Worm (Caenorhabditis elegans): ENCODE results near the gene F11A5.17.

Gene F11A5.17

DNA sequence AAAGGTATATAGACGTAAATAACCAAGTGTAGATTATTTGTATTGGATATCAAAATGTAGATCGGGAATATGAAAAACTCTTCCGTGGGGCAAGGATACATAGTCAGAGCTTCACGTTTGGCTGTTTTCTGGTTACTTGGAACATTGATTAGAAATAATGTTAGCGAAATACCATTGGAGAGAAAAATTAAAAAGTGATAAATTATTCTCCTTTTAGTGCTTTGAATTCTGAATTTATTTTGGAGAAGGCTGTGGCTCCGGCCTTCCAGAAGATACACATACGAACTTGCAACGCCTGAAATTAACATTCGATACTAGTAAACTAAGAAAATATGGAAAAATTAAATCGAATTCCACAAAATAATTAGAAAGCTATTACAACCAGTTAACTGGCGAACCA, 33.8 kb downstream of the F11A5.17 start, which contains the start of gene srh-98:
srh-98 (minus strand) TSS at position 101 of the 400 bp plus-strand sequence.
- TF ChIP-seq ceh-39 (tag; optimal IDR thresholded peaks at IDR 0.05) (no peak), drap-1 (GFP tag; optimal IDR thresholded peaks at IDR 0.05) (no peak), hlh-1 (tag; optimal IDR thresholded peaks at IDR 0.05) (no peak), nhr-237 (tag; optimal IDR thresholded peaks at IDR 0.05) (no peak), sptf-1 (tag; optimal IDR thresholded peaks at IDR 0.05) (no peak), nhr-12 (tag; optimal IDR thresholded peaks at IDR 0.05) (no peak), tbx-8 (GFP tag; optimal IDR thresholded peaks at IDR 0.05) (no peak), mls-2 (tag; optimal IDR thresholded peaks at IDR 0.05) (no peak), unc-120 (tag; optimal IDR thresholded peaks at IDR 0.05; ENCODE audit: poor library complexity, severe bottlenecking) (no peak), flh-1 (GFP tag; optimal IDR thresholded peaks at IDR 0.05) (no peak), blmp-1 (tag; optimal IDR thresholded peaks at IDR 0.05) (no peak), nhr-28 (tag; optimal IDR thresholded peaks at IDR 0.05) (no peak)

DNA sequence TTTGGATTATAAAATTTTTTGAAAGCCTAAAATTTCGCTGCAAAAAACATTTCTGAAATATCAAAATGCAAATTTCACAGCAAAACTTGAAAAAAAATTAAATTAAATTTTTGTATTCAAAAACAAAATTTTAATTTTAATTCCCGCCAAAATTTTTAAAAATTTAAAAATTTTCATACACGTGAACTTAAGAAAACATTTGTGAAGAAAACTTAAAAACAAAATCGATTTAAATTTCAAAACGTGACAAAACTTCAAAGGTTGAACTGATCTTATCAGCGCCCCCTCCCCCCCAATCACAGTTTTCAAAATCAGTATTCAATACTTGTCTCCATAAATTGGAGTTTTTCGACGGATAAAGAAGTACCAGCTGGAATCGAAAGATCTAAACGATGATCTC, 35.4 kb downstream of the F11A5.17 start, which contains the start of gene F21H7.5:
F21H7.5 (plus strand) TSS at position 301 of the 400 bp plus-strand sequence.
- TF ChIP-seq elt-1 (tag; optimal IDR thresholded peaks at IDR 0.05; ENCODE audit: borderline replicate concordance, insufficient read depth) (no peak), ceh-39 (tag; optimal IDR thresholded peaks at IDR 0.05) (no peak), nhr-28 (tag; optimal IDR thresholded peaks at IDR 0.05) (no peak), unc-62 (GFP tag; optimal IDR thresholded peaks at IDR 0.05) (no peak), flh-1 (GFP tag; optimal IDR thresholded peaks at IDR 0.05) (no peak), ham-2 (GFP tag; optimal IDR thresholded peaks at IDR 0.05) (no peak), blmp-1 (tag; optimal IDR thresholded peaks at IDR 0.05) (no peak), nhr-76 (tag; optimal IDR thresholded peaks at IDR 0.05) (no peak), drap-1 (GFP tag; optimal IDR thresholded peaks at IDR 0.05) (no peak), nhr-12 (tag; optimal IDR thresholded peaks at IDR 0.05) (no peak)

DNA sequence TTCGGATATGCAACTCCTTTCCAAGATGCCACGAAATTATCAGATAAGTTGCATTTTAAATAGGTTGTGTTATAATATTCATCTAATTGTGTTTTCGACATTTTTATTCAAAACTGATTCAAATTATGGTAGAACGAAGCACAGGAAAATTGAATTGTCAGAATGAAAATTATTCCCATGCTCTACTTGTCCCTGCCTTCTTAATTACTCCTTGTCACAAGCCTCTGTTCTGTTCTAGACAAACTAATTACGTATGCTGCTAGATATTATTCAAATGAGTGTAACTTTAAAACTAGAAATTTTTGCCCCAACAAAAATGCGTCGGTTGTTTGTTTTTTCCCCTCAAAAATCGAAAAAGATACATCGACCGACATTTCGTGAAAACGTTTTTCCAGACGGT, 42.2 kb downstream of the F11A5.17 start, which contains the start of gene srh-104:
srh-104 (minus strand) TSS at position 101 of the 400 bp plus-strand sequence.
- TF ChIP-seq unc-120 (tag; optimal IDR thresholded peaks at IDR 0.05; ENCODE audit: poor library complexity, severe bottlenecking) (no peak), unc-39 (tag; optimal IDR thresholded peaks at IDR 0.05) (no peak), unc-62 (GFP tag; optimal IDR thresholded peaks at IDR 0.05) (no peak), flh-1 (GFP tag; optimal IDR thresholded peaks at IDR 0.05) (no peak), nhr-28 (tag; optimal IDR thresholded peaks at IDR 0.05) (no peak), bed-3 (GFP tag; optimal IDR thresholded peaks at IDR 0.05) (no peak), M03D4.4 (tag; optimal IDR thresholded peaks at IDR 0.05) (no peak), ham-2 (GFP tag; optimal IDR thresholded peaks at IDR 0.05) (no peak), elt-3 (tag; optimal IDR thresholded peaks at IDR 0.05) (no peak), ces-1 (GFP tag; optimal IDR thresholded peaks at IDR 0.05) (no peak), lsy-2 (tag; optimal IDR thresholded peaks at IDR 0.05) (no peak), snpc-4 (tag; optimal IDR thresholded peaks at IDR 0.05) (no peak), nhr-76 (tag; optimal IDR thresholded peaks at IDR 0.05) (no peak), nhr-2 (tag; optimal IDR thresholded peaks at IDR 0.05) (no peak), ceh-43 (GFP tag; optimal IDR thresholded peaks at IDR 0.05) (no peak), ztf-11 (tag; optimal IDR thresholded peaks at IDR 0.05) (no peak), blmp-1 (tag; optimal IDR thresholded peaks at IDR 0.05) (no peak), mls-2 (tag; optimal IDR thresholded peaks at IDR 0.05) (no peak)

DNA sequence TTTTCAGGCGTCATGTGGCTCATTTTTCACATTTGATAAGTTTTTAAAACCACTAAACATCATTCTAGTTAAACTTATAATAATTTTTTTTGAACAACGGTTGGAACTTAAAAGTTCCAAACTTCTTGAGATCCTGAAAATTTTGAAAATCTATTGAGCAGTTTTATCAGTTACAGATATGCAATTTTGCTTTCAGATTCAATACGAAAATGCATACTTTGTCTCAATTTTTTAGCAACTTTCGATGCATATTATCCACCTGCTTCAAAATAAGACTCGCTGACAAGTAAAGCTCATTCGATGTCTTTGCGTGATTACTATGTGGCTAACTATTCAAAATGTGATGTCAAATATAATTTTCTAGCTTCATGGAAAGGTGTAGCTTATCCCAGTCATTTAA, 44.7 kb downstream of the F11A5.17 start, which contains the start of gene srh-95:
srh-95 (plus strand) TSS at position 301 of the 400 bp plus-strand sequence.
- TF ChIP-seq ztf-11 (tag; optimal IDR thresholded peaks at IDR 0.05) (no peak), zip-8 (tag; optimal IDR thresholded peaks at IDR 0.05) (no peak), elt-1 (tag; optimal IDR thresholded peaks at IDR 0.05; ENCODE audit: borderline replicate concordance, insufficient read depth) (no peak), nhr-12 (tag; optimal IDR thresholded peaks at IDR 0.05) (no peak), unc-39 (tag; optimal IDR thresholded peaks at IDR 0.05) (no peak), cnd-1 (tag; optimal IDR thresholded peaks at IDR 0.05) (no peak), bed-3 (GFP tag; optimal IDR thresholded peaks at IDR 0.05) (no peak)

DNA sequence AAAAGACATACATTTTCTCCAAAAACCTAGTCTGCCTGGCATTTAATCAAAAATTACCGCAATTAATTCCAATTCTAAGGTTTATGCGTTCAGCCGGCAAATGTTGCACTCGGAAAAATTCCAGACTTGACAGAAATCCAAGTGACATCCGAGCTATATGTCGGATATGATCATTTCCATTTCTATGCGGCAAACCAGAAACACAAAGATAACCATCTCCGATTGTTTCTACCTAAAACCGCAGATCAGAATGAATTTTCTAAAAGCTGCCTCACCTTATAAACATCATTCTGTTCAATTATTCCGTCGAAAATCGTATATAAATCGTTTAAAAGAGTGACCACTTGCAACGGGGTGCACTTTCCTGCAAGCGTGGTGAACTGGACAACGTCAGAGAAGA, 47.3 kb downstream of the F11A5.17 start:
- TF ChIP-seq elt-1 (tag; optimal IDR thresholded peaks at IDR 0.05; ENCODE audit: borderline replicate concordance, insufficient read depth): peak; percentile 52
- TF ChIP-seq zip-8 (tag; optimal IDR thresholded peaks at IDR 0.05): no peak
